Fruit fly (Drosophila melanogaster): ENCODE data around the gene CG17931.

The CG17931 gene

DNA sequence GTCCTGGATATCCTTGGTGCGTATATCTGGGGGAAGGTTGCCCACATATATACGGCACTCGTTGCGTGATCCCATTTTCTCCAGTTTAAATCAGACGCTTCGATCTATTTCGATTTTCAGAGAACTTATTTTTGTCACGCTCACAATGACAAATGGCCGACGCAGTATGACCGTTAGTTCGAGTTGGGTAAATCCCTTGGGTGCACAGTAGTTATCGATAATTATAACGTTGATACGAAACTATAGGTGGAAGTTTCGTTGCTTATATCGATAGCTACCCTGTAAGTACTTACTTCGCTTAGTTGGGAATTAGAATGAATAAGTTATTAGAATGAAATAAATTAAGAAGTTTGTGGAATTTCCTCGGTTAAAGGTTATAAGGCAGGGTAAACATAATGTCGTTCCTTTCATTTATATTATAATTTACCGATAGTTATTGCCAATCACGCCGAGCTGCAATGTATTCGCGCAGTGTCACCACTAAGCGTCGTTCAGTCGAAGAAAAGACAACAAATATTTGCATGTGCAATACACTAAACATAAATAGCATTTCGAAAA is 17.4 kb downstream of the CG17931 start, which contains the start of the genes SF2 and pad (continued):
- TF ChIP-seq dl (GFP tag; optimal IDR thresholded peaks at IDR 0.05; ENCODE audit: insufficient read depth in 1 of 2, partially characterized antibody in 2 of 2), result no peak
- TF ChIP-seq Mio (GFP tag; optimal IDR thresholded peaks at IDR 0.05), result no peak
- peak; percentile 80 for TF ChIP-seq Sp1 (GFP tag; optimal IDR thresholded peaks at IDR 0.05)
- peak; percentile 95 for TF ChIP-seq woc (GFP tag; optimal IDR thresholded peaks at IDR 0.05)
- TF ChIP-seq N (GFP tag; optimal IDR thresholded peaks at IDR 0.05), result no peak
- no peak for TF ChIP-seq Hr78 (GFP tag; optimal IDR thresholded peaks at IDR 0.05)

DNA sequence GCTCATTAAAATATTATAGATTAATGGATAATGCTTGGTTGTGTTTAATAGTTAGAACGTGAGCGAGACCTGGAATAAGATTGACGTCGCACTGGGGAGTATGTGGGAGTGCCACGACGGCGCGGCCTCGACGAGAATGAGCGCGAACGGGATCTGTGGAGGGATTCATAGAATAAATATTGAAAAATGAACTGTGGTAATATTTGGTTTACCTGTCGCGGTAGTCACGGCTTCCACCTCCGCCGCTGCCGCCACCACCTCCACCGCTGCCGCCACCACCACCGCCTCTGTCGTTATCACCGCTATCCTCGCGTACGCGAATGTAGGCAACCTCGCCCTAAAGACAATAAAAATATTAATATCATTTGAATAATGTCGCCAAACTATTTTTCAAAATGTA is 18.7 kb downstream of the CG17931 start:
- TF ChIP-seq CrebA (GFP tag; optimal IDR thresholded peaks at IDR 0.05; ENCODE audit: borderline replicate concordance) (no peak), HLH106 (tag; optimal IDR thresholded peaks at IDR 0.05) (no peak), Vsx2 (GFP tag; optimal IDR thresholded peaks at IDR 0.05; ENCODE audit: partially characterized antibody) (no peak), CG9705 (GFP tag; optimal IDR thresholded peaks at IDR 0.05) (no peak), sage (GFP tag; optimal IDR thresholded peaks at IDR 0.05) (no peak), dmrt93B (GFP tag; optimal IDR thresholded peaks at IDR 0.05) (no peak), ey (GFP tag; optimal IDR thresholded peaks at IDR 0.05) (no peak), sv (GFP tag; optimal IDR thresholded peaks at IDR 0.05) (no peak), jim (GFP tag; optimal IDR thresholded peaks at IDR 0.05) (no peak), N (GFP tag; optimal IDR thresholded peaks at IDR 0.05) (no peak), Abd-B (GFP tag; optimal IDR thresholded peaks at IDR 0.05) (no peak), Myc (optimal IDR thresholded peaks at IDR 0.05) (no peak), Hr78 (GFP tag; optimal IDR thresholded peaks at IDR 0.05) (no peak), woc (GFP tag; optimal IDR thresholded peaks at IDR 0.05) (no peak), Dfd (GFP tag; optimal IDR thresholded peaks at IDR 0.05) (no peak), foxo (GFP tag; optimal IDR thresholded peaks at IDR 0.05) (no peak), Mio (GFP tag; optimal IDR thresholded peaks at IDR 0.05) (no peak), rgr (GFP tag; optimal IDR thresholded peaks at IDR 0.05) (no peak)

DNA sequence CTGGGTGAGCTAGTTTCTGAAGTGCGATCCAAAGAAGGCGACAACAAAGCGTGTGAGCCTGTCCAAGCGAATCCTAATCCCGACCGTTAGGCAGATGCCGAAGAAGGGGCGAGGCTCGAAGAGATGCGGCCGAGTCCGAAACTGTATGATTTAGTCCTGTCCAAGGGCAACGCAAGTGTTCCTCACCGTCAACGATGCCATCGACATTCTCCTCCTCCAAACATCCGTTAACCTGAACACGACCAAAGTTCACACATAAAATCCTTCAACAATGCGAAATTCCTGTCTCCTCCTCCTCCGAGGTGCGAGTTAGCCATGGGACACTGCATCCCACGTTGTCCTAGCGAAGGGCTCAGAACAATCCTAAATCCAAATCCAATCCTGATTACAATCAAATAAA is 19.8 kb downstream of the CG17931 start, which contains the start of gene Sulf1:
Gene Sulf1 (minus strand): TSS at position 101 of the 400 bp plus-strand sequence.
- TF ChIP-seq Abd-B (GFP tag; optimal IDR thresholded peaks at IDR 0.05) (no peak), br (GFP tag; optimal IDR thresholded peaks at IDR 0.05) (no peak), HLH106 (tag; optimal IDR thresholded peaks at IDR 0.05) (no peak), OdsH (GFP tag; optimal IDR thresholded peaks at IDR 0.05) (no peak), Myc (optimal IDR thresholded peaks at IDR 0.05) (no peak), sage (GFP tag; optimal IDR thresholded peaks at IDR 0.05) (no peak), CG32264 (GFP tag; optimal IDR thresholded peaks at IDR 0.05) (no peak), N (GFP tag; optimal IDR thresholded peaks at IDR 0.05) (no peak), dsf (GFP tag; optimal IDR thresholded peaks at IDR 0.05; ENCODE audit: borderline replicate concordance) (no peak), jim (GFP tag; optimal IDR thresholded peaks at IDR 0.05) (no peak), dmrt93B (GFP tag; optimal IDR thresholded peaks at IDR 0.05) (no peak), ey (GFP tag; optimal IDR thresholded peaks at IDR 0.05) (no peak), Jra (GFP tag; optimal IDR thresholded peaks at IDR 0.05) (no peak)

DNA sequence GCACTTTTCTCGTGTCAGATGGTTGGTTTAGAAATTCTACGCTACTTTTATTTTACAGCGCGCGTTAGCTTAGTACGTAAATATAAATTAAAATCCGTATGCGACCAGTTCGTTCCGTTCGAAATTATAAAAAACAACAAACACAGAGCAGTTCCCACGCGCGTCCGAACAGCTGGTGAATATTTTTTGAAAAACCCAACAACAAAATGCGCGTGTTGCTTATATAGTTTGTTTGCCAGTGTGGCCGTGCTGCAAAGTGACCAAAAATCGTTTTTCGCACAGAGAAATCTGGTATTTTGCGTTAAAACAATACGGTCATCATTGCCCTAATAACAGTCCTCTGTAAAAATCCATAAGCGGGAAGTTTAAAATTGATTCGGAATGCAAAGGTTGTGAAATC is 20.9 kb downstream of the CG17931 start:
- TF ChIP-seq Rel (GFP tag; optimal IDR thresholded peaks at IDR 0.05) (no peak), Rel (tag; optimal IDR thresholded peaks at IDR 0.05) (peak; percentile 67), Mio (GFP tag; optimal IDR thresholded peaks at IDR 0.05) (no peak), Dif (GFP tag; optimal IDR thresholded peaks at IDR 0.05; ENCODE audit: partially characterized antibody) (no peak), h (GFP tag; optimal IDR thresholded peaks at IDR 0.05) (peak; percentile 50), jim (GFP tag; optimal IDR thresholded peaks at IDR 0.05) (peak; percentile 33), GATAd (GFP tag; optimal IDR thresholded peaks at IDR 0.05) (no peak), lola (GFP tag; optimal IDR thresholded peaks at IDR 0.05) (no peak), Sp1 (GFP tag; optimal IDR thresholded peaks at IDR 0.05) (peak; percentile 18), brk (GFP tag; optimal IDR thresholded peaks at IDR 0.05) (no peak), foxo (GFP tag; optimal IDR thresholded peaks at IDR 0.05) (peak in 1 of 2 experiments; percentile 15), Vsx2 (GFP tag; optimal IDR thresholded peaks at IDR 0.05; ENCODE audit: partially characterized antibody) (no peak), rgr (GFP tag; optimal IDR thresholded peaks at IDR 0.05) (no peak), usp (GFP tag; optimal IDR thresholded peaks at IDR 0.05) (no peak), Hr83 (GFP tag; optimal IDR thresholded peaks at IDR 0.05; ENCODE audit: poor library complexity, severe bottlenecking) (peak; percentile 33)

Measured in whole organism, wandering third instar larva.